Fruit fly (Drosophila melanogaster) whole organism, embryonic: ENCODE data around the gene CG32713.
A peak's percentile ranks its signal among the peaks of the same experiment; 100 is the strongest.

Experiments used
- Awh ChIP-seq: fragments of 200-800 bp; sonication (Bioruptor generic); IDR thresholded peaks from 2 replicates; pipeline ENCODE4, ENCODE4 v1.3.6; 2022; ENCODE audit warnings: missing biosample characterization, missing genetic modification characterization
- CG11723 ChIP-seq: fragments of 200-800 bp; sonication (Bioruptor generic); optimal IDR thresholded peaks from 2 replicates; lab custom pipeline; 2017; ENCODE audit warnings: missing biosample characterization, mild to moderate bottlenecking, missing genetic modification characterization
- CG15514 ChIP-seq: fragments of 200-800 bp; sonication (Bioruptor generic); optimal IDR thresholded peaks from 3 replicates; lab custom pipeline; 2017; ENCODE audit warnings: missing biosample characterization, missing genetic modification characterization, mild to moderate bottlenecking, moderate library complexity, missing genetic modification reagents
- CG15696 ChIP-seq: fragments of 200-800 bp; sonication (Bioruptor generic); optimal IDR thresholded peaks from 2 replicates; lab custom pipeline; 2019; ENCODE audit warnings: missing biosample characterization, mild to moderate bottlenecking, missing genetic modification characterization, moderate library complexity
- CG1603 ChIP-seq: fragments of 200-800 bp; sonication (Bioruptor generic); optimal IDR thresholded peaks from 2 replicates; lab custom pipeline; 2019; ENCODE audit warnings: missing biosample characterization, mild to moderate bottlenecking, missing genetic modification characterization, moderate library complexity
- CG17328 ChIP-seq: fragments of 200-800 bp; sonication (Bioruptor generic); IDR thresholded peaks from 2 replicates; pipeline ENCODE4 v1.3.6; 2022; ENCODE audit warnings: missing biosample characterization, missing genetic modification characterization
- CG17361 ChIP-seq: fragments of 200-800 bp; sonication (Bioruptor generic); IDR thresholded peaks from 3 replicates; pipeline ENCODE4 v1.3.6; 2022; ENCODE audit warnings: missing biosample characterization, missing genetic modification characterization
- CG18476 ChIP-seq: fragments of 200-800 bp; sonication (Bioruptor generic); optimal IDR thresholded peaks from 2 replicates; lab custom pipeline; 2016; ENCODE audit warnings: missing biosample characterization, mild to moderate bottlenecking, missing genetic modification characterization
- CG5245 ChIP-seq: fragments of 200-800 bp; sonication (Bioruptor generic); optimal IDR thresholded peaks from 3 replicates; lab custom pipeline; 2016; ENCODE audit warnings: missing biosample characterization, missing genetic modification characterization
- CG5953 ChIP-seq: fragments of 200-800 bp; sonication (Bioruptor generic); IDR thresholded peaks from 2 replicates; pipeline ENCODE4 v1.3.6; 2022; ENCODE audit warnings: missing biosample characterization, missing genetic modification characterization
- CG6689 ChIP-seq: fragments of 200-800 bp; sonication (Bioruptor generic); IDR thresholded peaks from 2 replicates; pipeline ENCODE4 v1.3.6; 2022; ENCODE audit warnings: missing biosample characterization, missing genetic modification characterization
- CG6813 ChIP-seq: fragments of 200-800 bp; sonication (Bioruptor generic); optimal IDR thresholded peaks from 2 replicates; lab custom pipeline; 2017; ENCODE audit warnings: missing biosample characterization, missing genetic modification characterization, mild to moderate bottlenecking, moderate library complexity, missing genetic modification reagents
- CG6854 ChIP-seq: fragments of 200-800 bp; sonication (Bioruptor generic); optimal IDR thresholded peaks from 3 replicates; lab custom pipeline; 2017; ENCODE audit warnings: missing biosample characterization, mild to moderate bottlenecking, missing genetic modification characterization
- CG8478 ChIP-seq: fragments of >200 bp; optimal IDR thresholded peaks from 2 replicates; lab custom pipeline; 2018
- CG9609 ChIP-seq: fragments of 200-800 bp; sonication (Bioruptor generic); optimal IDR thresholded peaks from 3 replicates; lab custom pipeline; 2016; ENCODE audit warnings: missing biosample characterization, missing genetic modification characterization
- CG9876 ChIP-seq: fragments of 200-800 bp; sonication (Bioruptor generic); optimal IDR thresholded peaks from 2 replicates; lab custom pipeline; 2016; ENCODE audit warnings: missing biosample characterization, missing genetic modification characterization
- Dip3 ChIP-seq: fragments of 200-800 bp; sonication (Bioruptor generic); optimal IDR thresholded peaks from 3 replicates; lab custom pipeline; 2016; ENCODE audit warnings: missing biosample characterization, missing genetic modification characterization
- Ets65A ChIP-seq: fragments of 200-800 bp; sonication (Bioruptor generic); peaks from one replicate; lab custom pipeline; 2016; ENCODE audit warnings: missing biosample characterization, missing genetic modification characterization
- Fer2 ChIP-seq: fragments of 200-800 bp; sonication (Bioruptor generic); optimal IDR thresholded peaks from 2 replicates; lab custom pipeline; 2018; ENCODE audit warnings: missing biosample characterization, mild to moderate bottlenecking, missing genetic modification characterization, moderate library complexity
- Fer3 ChIP-seq: fragments of 200-800 bp; sonication (Bioruptor generic); optimal IDR thresholded peaks from 2 replicates; lab custom pipeline; 2018; ENCODE audit warnings: missing biosample characterization, mild to moderate bottlenecking, missing genetic modification characterization, moderate library complexity
- GATAe ChIP-seq: fragments of 200-800 bp; sonication (Bioruptor generic); conservative IDR thresholded peaks from 2 replicates; pipeline ENCODE4 v1.3.6; 2022; ENCODE audit warnings: missing biosample characterization, missing genetic modification characterization
- H15 ChIP-seq: fragments of 200-800 bp; sonication (Bioruptor generic); IDR thresholded peaks from 3 replicates; pipeline ENCODE4 v1.3.6; 2022; ENCODE audit warnings: missing biosample characterization, missing genetic modification characterization
- Hmr ChIP-seq: fragments of 200-800 bp; sonication (Bioruptor generic); optimal IDR thresholded peaks from 3 replicates; lab custom pipeline; 2017; ENCODE audit warnings: mild to moderate bottlenecking, missing biosample characterization, missing genetic modification reagents, missing genetic modification characterization
- Hr3 ChIP-seq: fragments of 200-800 bp; sonication (Bioruptor generic); optimal IDR thresholded peaks from 3 replicates; lab custom pipeline; 2016; ENCODE audit warnings: missing biosample characterization, missing genetic modification characterization
- Myb ChIP-seq: fragments of 200-800 bp; sonication (Bioruptor generic); optimal IDR thresholded peaks from 2 replicates; lab custom pipeline; 2016; ENCODE audit warnings: missing biosample characterization, missing genetic modification characterization
- NC2β ChIP-seq: fragments of 200-800 bp; sonication (Bioruptor generic); optimal IDR thresholded peaks from 2 replicates; lab custom pipeline; 2016; ENCODE audit warnings: missing biosample characterization, missing genetic modification characterization
- NFAT ChIP-seq: fragments of 200-800 bp; sonication (Bioruptor generic); IDR thresholded peaks from 2 replicates; pipeline ENCODE4 v1.3.6; 2022; ENCODE audit warnings: missing biosample characterization, missing genetic modification characterization
- NfI ChIP-seq: fragments of 200-800 bp; sonication (Bioruptor generic); optimal IDR thresholded peaks from 3 replicates; lab custom pipeline; 2018; ENCODE audit warnings: missing biosample characterization, mild to moderate bottlenecking, missing genetic modification characterization, moderate library complexity
- Oli ChIP-seq: fragments of 200-800 bp; sonication (Bioruptor generic); optimal IDR thresholded peaks from 2 replicates; lab custom pipeline; 2018; ENCODE audit warnings: missing biosample characterization, mild to moderate bottlenecking, missing genetic modification characterization, moderate library complexity
- Optix ChIP-seq: fragments of 200-800 bp; sonication (Bioruptor generic); IDR thresholded peaks from 3 replicates; pipeline ENCODE4 v1.3.6; 2022; ENCODE audit warnings: missing biosample characterization, missing genetic modification characterization
- Side ChIP-seq: fragments of 200-800 bp; sonication (Bioruptor generic); optimal IDR thresholded peaks from 2 replicates; lab custom pipeline; 2016; ENCODE audit warnings: missing biosample characterization, missing genetic modification characterization
- Sox100B ChIP-seq: fragments of 200-800 bp; sonication (Bioruptor generic); optimal IDR thresholded peaks from 3 replicates; lab custom pipeline; 2018; ENCODE audit warnings: missing biosample characterization, mild to moderate bottlenecking, missing genetic modification characterization
- Sox102F ChIP-seq: fragments of 200-800 bp; sonication (Bioruptor generic); optimal IDR thresholded peaks from 2 replicates; lab custom pipeline; 2018; ENCODE audit warnings: missing biosample characterization, mild to moderate bottlenecking, missing genetic modification characterization, moderate library complexity
- Sry-δ ChIP-seq: fragments of 200-800 bp; sonication (Bioruptor generic); optimal IDR thresholded peaks from 2 replicates; lab custom pipeline; 2016; ENCODE audit warnings: missing biosample characterization, missing genetic modification characterization
- ac ChIP-seq: fragments of 200-800 bp; sonication (Bioruptor generic); optimal IDR thresholded peaks from 3 replicates; lab custom pipeline; 2017; ENCODE audit warnings: missing biosample characterization, mild to moderate bottlenecking, missing genetic modification characterization
- crp ChIP-seq, 2 experiments: fragments of 200-800 bp; sonication (Bioruptor generic); optimal IDR thresholded peaks; 2 replicates in 1 of 2; 3 replicates in 1 of 2; lab custom pipeline; 2017; ENCODE audit warnings: missing biosample characterization in 2 of 2, missing genetic modification characterization in 2 of 2, mild to moderate bottlenecking in 1 of 2, moderate library complexity in 1 of 2
- dysf ChIP-seq: fragments of 200-800 bp; sonication (Bioruptor generic); IDR thresholded peaks from 3 replicates; pipeline ENCODE4 v1.3.6; 2022; ENCODE audit warnings: missing biosample characterization, missing genetic modification characterization
- ewg ChIP-seq: fragments of 200-800 bp; sonication (Bioruptor generic); optimal IDR thresholded peaks from 3 replicates; lab custom pipeline; 2017; ENCODE audit warnings: mild to moderate bottlenecking, missing biosample characterization, missing genetic modification reagents, missing genetic modification characterization
- ftz-f1 ChIP-seq: fragments of 200-800 bp; sonication (Bioruptor generic); optimal IDR thresholded peaks from 2 replicates; lab custom pipeline; 2016; ENCODE audit warnings: missing biosample characterization, missing genetic modification characterization
- hth ChIP-seq: fragments of >200 bp; optimal IDR thresholded peaks from 2 replicates; lab custom pipeline; 2017; ENCODE audit warnings: inconsistent platforms
- jigr1 ChIP-seq: fragments of 200-800 bp; sonication (Bioruptor generic); IDR thresholded peaks from 3 replicates; pipeline ENCODE4 v1.3.6; 2022; ENCODE audit warnings: missing biosample characterization, missing genetic modification characterization
- kah ChIP-seq: fragments of 200-800 bp; sonication (Bioruptor generic); optimal IDR thresholded peaks from 2 replicates; lab custom pipeline; 2018; ENCODE audit warnings: missing biosample characterization, mild to moderate bottlenecking, missing genetic modification characterization
- lilli ChIP-seq: fragments of 200-800 bp; sonication (Bioruptor generic); optimal IDR thresholded peaks from 3 replicates; lab custom pipeline; 2016; ENCODE audit warnings: missing biosample characterization, missing genetic modification characterization
- nau ChIP-seq: fragments of 200-800 bp; sonication (Bioruptor generic); optimal IDR thresholded peaks from 3 replicates; lab custom pipeline; 2017; ENCODE audit warnings: missing biosample characterization, mild to moderate bottlenecking, missing genetic modification characterization, missing genetic modification reagents
- nmo ChIP-seq: fragments of 200-800 bp; sonication (Bioruptor generic); optimal IDR thresholded peaks from 2 replicates; lab custom pipeline; 2018; ENCODE audit warnings: missing biosample characterization, mild to moderate bottlenecking, missing genetic modification characterization, moderate library complexity
- pb ChIP-seq: fragments of 200-800 bp; sonication (Bioruptor generic); optimal IDR thresholded peaks from 3 replicates; lab custom pipeline; 2016; ENCODE audit warnings: missing biosample characterization, missing genetic modification characterization
- repo ChIP-seq: fragments of 200-800 bp; sonication (Bioruptor generic); optimal IDR thresholded peaks from 2 replicates; lab custom pipeline; 2016; ENCODE audit warnings: missing biosample characterization, missing genetic modification characterization
- sisA ChIP-seq: fragments of 200-800 bp; sonication (Bioruptor generic); IDR thresholded peaks from 2 replicates; pipeline ENCODE4 v1.3.6; 2022; ENCODE audit warnings: missing biosample characterization, missing genetic modification characterization
- sr ChIP-seq: fragments of 200-800 bp; sonication (Bioruptor generic); IDR thresholded peaks from 3 replicates; pipeline ENCODE4 v1.3.6; 2022; ENCODE audit warnings: missing biosample characterization, missing genetic modification characterization
- stc ChIP-seq: fragments of 200-800 bp; sonication (Bioruptor generic); IDR thresholded peaks from 2 replicates; pipeline ENCODE4 v1.3.6; 2022; ENCODE audit warnings: missing biosample characterization, missing genetic modification characterization
- tio ChIP-seq: fragments of 200-800 bp; sonication (Bioruptor generic); optimal IDR thresholded peaks from 2 replicates; lab custom pipeline; 2017; ENCODE audit warnings: missing biosample characterization, missing genetic modification characterization, inconsistent platforms
- toy ChIP-seq: fragments of 200-800 bp; sonication (Bioruptor generic); IDR thresholded peaks from 2 replicates; pipeline ENCODE4 v1.3.6; 2022; ENCODE audit warnings: missing biosample characterization, missing genetic modification characterization

The CG32713 gene

dm6 chrX:8409793-8410192 lies 47.6 kb downstream of the CG32713 start (continued):
- TF ChIP-seq NC2β = no peak
- TF ChIP-seq CG17361 (GFP tag; lab: Robert Waterston, UW) = no peak
- peak; percentile 37 for TF ChIP-seq Side (GFP tag; lab: Kevin White, UChicago)
- TF ChIP-seq CG6813 (GFP tag; lab: Kevin White, UChicago) = peak; percentile 51
- TF ChIP-seq CG9876 (GFP tag; lab: Kevin White, UChicago) = no peak
- TF ChIP-seq Fer2 (tag; lab: Kevin White, UChicago) = no peak
- peak; percentile 72 for TF ChIP-seq CG15514 (GFP tag; lab: Kevin White, UChicago)
- TF ChIP-seq ewg (GFP tag; lab: Kevin White, UChicago) = peak; percentile 78
- no peak for TF ChIP-seq CG6689
- no peak for TF ChIP-seq Ets65A (GFP tag; lab: Kevin White, UChicago)
- no peak for TF ChIP-seq Sox100B
- no peak for TF ChIP-seq sisA (GFP tag; lab: Robert Waterston, UW)
- no peak for TF ChIP-seq Fer3 (tag; lab: Kevin White, UChicago)
- peak; percentile 4 for TF ChIP-seq lilli (GFP tag; lab: Kevin White, UChicago)
- TF ChIP-seq Myb (GFP tag; lab: Kevin White, UChicago) = no peak
- 0 out of 3 replicates have a peak, but pooled peaks have one; percentile 51 for TF ChIP-seq H15 (GFP tag; lab: Robert Waterston, UW)
- peak; percentile 55 for TF ChIP-seq kah (GFP tag; lab: Kevin White, UChicago)
- no peak for TF ChIP-seq Dip3 (GFP tag; lab: Kevin White, UChicago)
- TF ChIP-seq GATAe = no peak; the same call in 1 of the 2 replicates
- TF ChIP-seq crp (GFP tag; optimal IDR thresholded peaks at IDR 0.05; lab: Kevin White, UChicago) = no peak
- peak; percentile 56; the same call in 1 of the 3 replicates for TF ChIP-seq sr
- TF ChIP-seq CG6854 = peak; percentile 76
- peak; percentile 30 for TF ChIP-seq CG15696 (tag; lab: Kevin White, UChicago)
- TF ChIP-seq tio = no peak
- peak; percentile 87 for TF ChIP-seq NFAT
- no peak for TF ChIP-seq repo
- no peak; the same call in 1 of the 2 replicates for TF ChIP-seq CG5953 (GFP tag; lab: Robert Waterston, UW)
- TF ChIP-seq pb (GFP tag; lab: Kevin White, UChicago) = no peak
- TF ChIP-seq CG18476 (GFP tag; lab: Kevin White, UChicago) = no peak
- TF ChIP-seq Sox102F (GFP tag; lab: Kevin White, UChicago) = no peak
- TF ChIP-seq Optix = peak; percentile 77; the same call in 2 of the 3 replicates
- no peak for TF ChIP-seq CG9609 (GFP tag; lab: Kevin White, UChicago)
- peak; percentile 84 for TF ChIP-seq CG8478 (lab: Kevin White, UChicago)
- TF ChIP-seq nau (GFP tag; lab: Kevin White, UChicago) = no peak
- no peak for TF ChIP-seq hth (lab: Kevin White, UChicago)
- TF ChIP-seq dysf (GFP tag; lab: Robert Waterston, UW) = peak; percentile 53; the same call in 2 of the 3 replicates
- TF ChIP-seq CG17328 (GFP tag; lab: Robert Waterston, UW) = peak; percentile 63; the same call in 1 of the 2 replicates
- TF ChIP-seq CG1603 (tag; lab: Kevin White, UChicago) = no peak
- no peak for TF ChIP-seq NfI (GFP tag; lab: Kevin White, UChicago)
- no peak for TF ChIP-seq CG5245 (GFP tag; lab: Kevin White, UChicago)
- TF ChIP-seq toy (GFP tag; lab: Robert Waterston, UW) = peak; percentile 92
- peak; percentile 65 for TF ChIP-seq Hmr (GFP tag; lab: Kevin White, UChicago)
- no peak; the same call in 1 of the 2 replicates for TF ChIP-seq Awh (GFP tag; lab: Robert Waterston, UW)
- no peak for TF ChIP-seq ac (GFP tag; lab: Kevin White, UChicago)
- TF ChIP-seq Oli (tag; lab: Kevin White, UChicago) = no peak
- peak; percentile 82; the same call in 1 of the 2 replicates for TF ChIP-seq stc (GFP tag; lab: Robert Waterston, UW)
- no peak for TF ChIP-seq nmo
- no peak for TF ChIP-seq jigr1 (GFP tag; lab: Robert Waterston, UW)
- no peak for TF ChIP-seq Sry-δ (GFP tag; lab: Kevin White, UChicago)
- TF ChIP-seq ftz-f1 = peak; percentile 32
- TF ChIP-seq CG11723 (GFP tag; lab: Kevin White, UChicago) = peak; percentile 72
- no peak for TF ChIP-seq Hr3 (GFP tag; lab: Kevin White, UChicago)
